Fruit fly (Drosophila melanogaster): ENCODE data around the gene CG12991.
A peak's percentile ranks its signal among the peaks of the same experiment; 100 is the strongest.

The CG12991 gene

dm6 chrX:17550957-17551356 is 28.7 kb upstream of the CG12991 start (continued):
- peak; percentile 53 for TF ChIP-seq dsx (GFP tag; optimal IDR thresholded peaks at IDR 0.05; ENCODE audit: poor library complexity, severe bottlenecking)
- peak; percentile 1 to 10 for TF ChIP-seq salr (GFP tag; optimal IDR thresholded peaks at IDR 0.05)
- peak; percentile 47 for TF ChIP-seq vri (GFP tag; optimal IDR thresholded peaks at IDR 0.05)
- peak; percentile 62 for TF ChIP-seq lz (GFP tag; optimal IDR thresholded peaks at IDR 0.05)
- TF ChIP-seq CG10631 (GFP tag; optimal IDR thresholded peaks at IDR 0.05) = peak; percentile 63
- TF ChIP-seq CG6276 (GFP tag; optimal IDR thresholded peaks at IDR 0.05) = no peak
- peak; percentile 32 for TF ChIP-seq net (GFP tag; optimal IDR thresholded peaks at IDR 0.05)
- TF ChIP-seq CG32006 (GFP tag; optimal IDR thresholded peaks at IDR 0.05) = peak; percentile 53

- TF ChIP-seq CG11762 (GFP tag; optimal IDR thresholded peaks at IDR 0.05; ENCODE audit: insufficient read depth) (no peak), eg (GFP tag; IDR thresholded peaks at IDR 0.05) (peak; percentile 59; the same call in 2 of the 3 replicates), CG6808 (GFP tag; optimal IDR thresholded peaks at IDR 0.05) (no peak), spab (GFP tag; optimal IDR thresholded peaks at IDR 0.05) (no peak), CG10669 (GFP tag; optimal IDR thresholded peaks at IDR 0.05) (no peak), salr (GFP tag; optimal IDR thresholded peaks at IDR 0.05) (no peak), Eip75B (GFP tag; optimal IDR thresholded peaks at IDR 0.05) (no peak), Smox (GFP tag; optimal IDR thresholded peaks at IDR 0.05) (no peak), Eip78C (GFP tag) (peak; percentile 65), ss (GFP tag; optimal IDR thresholded peaks at IDR 0.05) (no peak), CG9139 (GFP tag; optimal IDR thresholded peaks at IDR 0.05) (no peak), vri (GFP tag; optimal IDR thresholded peaks at IDR 0.05) (no peak), CG7368 (GFP tag; optimal IDR thresholded peaks at IDR 0.05) (no peak), Sox102F (GFP tag; optimal IDR thresholded peaks at IDR 0.05) (no peak), esn (GFP tag; optimal IDR thresholded peaks at IDR 0.05) (no peak), CG15336 (GFP tag; IDR thresholded peaks at IDR 0.05) (peak; percentile 48), acj6 (GFP tag; optimal IDR thresholded peaks at IDR 0.05) (peak; percentile 9), Met (GFP tag; optimal IDR thresholded peaks at IDR 0.05) (no peak), achi (GFP tag; optimal IDR thresholded peaks at IDR 0.05) (peak; percentile 2), CG8119 (GFP tag; IDR thresholded peaks at IDR 0.05) (0 out of 3 replicates have a peak, but pooled peaks have one; percentile 32), CG6792 (GFP tag; optimal IDR thresholded peaks at IDR 0.05) (no peak), CG6276 (GFP tag; optimal IDR thresholded peaks at IDR 0.05) (peak; percentile 27), CG34406 (GFP tag; optimal IDR thresholded peaks at IDR 0.05) (no peak), CG32006 (GFP tag; optimal IDR thresholded peaks at IDR 0.05) (peak; percentile 63), Hr38 (GFP tag; optimal IDR thresholded peaks at IDR 0.05) (no peak), pdm3 (GFP tag; optimal IDR thresholded peaks at IDR 0.05) (peak; percentile 29), dsx (GFP tag; optimal IDR thresholded peaks at IDR 0.05; ENCODE audit: poor library complexity, severe bottlenecking) (no peak), CG4318 (GFP tag; optimal IDR thresholded peaks at IDR 0.05) (no peak), dac (GFP tag; optimal IDR thresholded peaks at IDR 0.05) (no peak), CG3919 (GFP tag; optimal IDR thresholded peaks at IDR 0.05) (no peak), Blimp-1 (GFP tag; optimal IDR thresholded peaks at IDR 0.05) (no peak), CG11902 (GFP tag; optimal IDR thresholded peaks at IDR 0.05) (no peak), CG8632 (GFP tag; optimal IDR thresholded peaks at IDR 0.05) (no peak), CG6854 (GFP tag; optimal IDR thresholded peaks at IDR 0.05) (no peak), CG10631 (GFP tag; optimal IDR thresholded peaks at IDR 0.05) (no peak), fd59A (GFP tag; optimal IDR thresholded peaks at IDR 0.05) (no peak), Hr39 (GFP tag; optimal IDR thresholded peaks at IDR 0.05) (no peak), CG8319 (GFP tag; optimal IDR thresholded peaks at IDR 0.05) (no peak), OdsH (GFP tag; optimal IDR thresholded peaks at IDR 0.05) (peak; percentile 21), Ets21C (GFP tag; optimal IDR thresholded peaks at IDR 0.05) (no peak), CG6163 (GFP tag; IDR thresholded peaks at IDR 0.05) (peak; percentile 60; the same call in 2 of the 3 replicates), Ets96B (tag; optimal IDR thresholded peaks at IDR 0.05) (no peak), svp (GFP tag) (no peak), Sox15 (GFP tag; optimal IDR thresholded peaks at IDR 0.05) (no peak), CG16779 (tag; optimal IDR thresholded peaks at IDR 0.05) (no peak), CG31627 (GFP tag; optimal IDR thresholded peaks at IDR 0.05) (no peak), topi (GFP tag; optimal IDR thresholded peaks at IDR 0.05) (no peak)
Measured at dm6 chrX:17555139-17555538, 24.5 kb upstream of the CG12991 start.
